Worm (Caenorhabditis elegans) whole organism, dauer: Measurements from ENCODE around the gene cal-7.

Experiments
- unc-62 ChIP-seq: sonication (generic microtip); optimal IDR thresholded peaks from 2 replicates; lab custom pipeline; 2017; ENCODE audit warnings: missing biosample characterization, missing genetic modification reagents, missing genetic modification characterization

Gene cal-7

DNA sequence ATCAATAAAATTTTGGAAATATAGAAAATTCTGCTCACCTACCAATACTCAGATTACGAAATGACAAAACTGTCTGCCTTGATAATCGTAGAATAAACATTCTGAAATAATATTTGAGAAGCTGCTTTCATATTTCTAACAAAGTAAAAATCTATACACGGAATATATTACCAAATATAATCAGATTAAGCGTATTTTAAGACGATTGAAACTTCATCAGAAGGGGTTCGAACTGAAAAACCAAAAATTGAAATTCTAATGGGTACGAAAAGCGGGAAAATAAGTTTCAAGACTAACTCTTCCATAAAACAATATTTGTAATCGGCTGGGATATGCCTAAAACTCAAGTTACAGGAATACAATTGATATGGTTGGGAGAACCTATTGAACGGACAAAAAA lies 45.5 kb downstream of the cal-7 start, which contains the start of gene F46B6.4:
Gene F46B6.4, minus strand, starts transcription at position 101 of the 400 bp plus-strand sequence.
- TF ChIP-seq unc-62 (GFP tag; lab: Kevin White, UChicago), result no peak

- no peak for TF ChIP-seq unc-62 (GFP tag; lab: Kevin White, UChicago)
These were observed 48.1 kb downstream of the cal-7 start for ce11 chrV:9782045-9782444.

ce11 chrV:9782969-9783368 lies 49.1 kb downstream of the cal-7 start, which contains the start of gene F46B6.5:
F46B6.5 (minus strand) TSS chrV:9783069.
- TF ChIP-seq unc-62 (GFP tag; lab: Kevin White, UChicago), result no peak

- no peak for TF ChIP-seq unc-62 (GFP tag; lab: Kevin White, UChicago)
These were observed 50.3 kb downstream of the cal-7 start for ce11 chrV:9784215-9784614.
